Worm (Caenorhabditis elegans) whole organism, late embryonic: ENCODE data around the gene mct-3.

Experiments used
- C08G9.2 ChIP-seq: sonication (generic microtip); optimal IDR thresholded peaks from 2 replicates; lab custom pipeline; 2016; ENCODE audit warnings: mild to moderate bottlenecking, missing genetic modification characterization, moderate library complexity, missing compliant biosample characterization
- K09A11.1 ChIP-seq: sonication (generic microtip); optimal IDR thresholded peaks from 2 replicates; lab custom pipeline; 2017; ENCODE audit warnings: antibody characterized with exemption, mild to moderate bottlenecking, missing genetic modification characterization, missing compliant biosample characterization; ENCODE audit not compliant: insufficient read depth
- T23F11.4 ChIP-seq: fragments of 200-800 bp; sonication (Bioruptor generic); optimal IDR thresholded peaks from 2 replicates; lab custom pipeline; 2018; ENCODE audit warnings: mild to moderate bottlenecking, missing genetic modification characterization, missing compliant biosample characterization
- ahr-1 ChIP-seq: sonication (generic microtip); optimal IDR thresholded peaks from 2 replicates; lab custom pipeline; 2016; ENCODE audit warnings: missing genetic modification characterization, missing compliant biosample characterization
- ama-1 ChIP-seq: fragments of 150-350 bp; optimal IDR thresholded peaks from 2 replicates; lab custom pipeline; 2014
- ceh-18 ChIP-seq: sonication (generic microtip); optimal IDR thresholded peaks from 2 replicates; lab custom pipeline; 2016; ENCODE audit warnings: missing genetic modification characterization, missing compliant biosample characterization
- ceh-2 ChIP-seq: sonication (generic microtip); optimal IDR thresholded peaks from 2 replicates; lab custom pipeline; 2016; ENCODE audit warnings: missing genotype, missing genetic modification characterization, missing compliant biosample characterization
- ceh-22 ChIP-seq: sonication (generic microtip); optimal IDR thresholded peaks from 2 replicates; lab custom pipeline; 2017; ENCODE audit warnings: missing biosample characterization, missing genetic modification characterization
- ceh-24 ChIP-seq: sonication (generic microtip); optimal IDR thresholded peaks from 2 replicates; lab custom pipeline; 2016; ENCODE audit warnings: mild to moderate bottlenecking, missing genetic modification characterization, missing compliant biosample characterization
- ceh-45 ChIP-seq: fragments of 200-800 bp; sonication (Bioruptor generic); IDR thresholded peaks from 2 replicates; pipeline ENCODE4 v1.3.6; 2022; ENCODE audit warnings: missing genetic modification reagents, missing genetic modification characterization, missing compliant biosample characterization
- dve-1 ChIP-seq: sonication (generic microtip); optimal IDR thresholded peaks from 2 replicates; lab custom pipeline; 2017; ENCODE audit warnings: antibody characterized with exemption, mild to moderate bottlenecking, missing genetic modification characterization, missing compliant biosample characterization
- elt-2 ChIP-seq: sonication (generic microtip); optimal IDR thresholded peaks from 2 replicates; lab custom pipeline; 2016; ENCODE audit warnings: missing genetic modification reagents, missing genetic modification characterization, missing compliant biosample characterization
- ets-4 ChIP-seq: sonication (generic microtip); optimal IDR thresholded peaks from 2 replicates; lab custom pipeline; 2016; ENCODE audit warnings: missing genetic modification characterization, missing compliant biosample characterization
- eyg-1 ChIP-seq: sonication (generic microtip); optimal IDR thresholded peaks from 2 replicates; lab custom pipeline; 2016; ENCODE audit warnings: missing genotype, missing genetic modification characterization, missing compliant biosample characterization
- fax-1 ChIP-seq: sonication (generic microtip); optimal IDR thresholded peaks from 2 replicates; lab custom pipeline; 2016; ENCODE audit warnings: missing genotype, missing genetic modification characterization, missing compliant biosample characterization
- fkh-6 ChIP-seq: sonication (generic microtip); optimal IDR thresholded peaks from 2 replicates; lab custom pipeline; 2016; ENCODE audit warnings: missing genetic modification characterization, missing compliant biosample characterization
- gmeb-2 ChIP-seq: sonication (generic microtip); optimal IDR thresholded peaks from 2 replicates; lab custom pipeline; 2016; ENCODE audit warnings: missing genetic modification characterization, inconsistent platforms, missing compliant biosample characterization
- hlh-13 ChIP-seq: fragments of 200-800 bp; sonication (Bioruptor generic); optimal IDR thresholded peaks from 2 replicates; lab custom pipeline; 2018; ENCODE audit warnings: mild to moderate bottlenecking, missing genetic modification characterization, missing compliant biosample characterization
- hlh-15 ChIP-seq: sonication (generic microtip); optimal IDR thresholded peaks from 2 replicates; lab custom pipeline; 2016; ENCODE audit warnings: missing genetic modification characterization, missing compliant biosample characterization
- hlh-6 ChIP-seq: sonication (generic microtip); optimal IDR thresholded peaks from 2 replicates; lab custom pipeline; 2016; ENCODE audit warnings: missing genotype, missing genetic modification characterization, missing compliant biosample characterization
- hlh-8 ChIP-seq: sonication (generic microtip); optimal IDR thresholded peaks from 2 replicates; lab custom pipeline; 2016; ENCODE audit warnings: missing genotype, missing genetic modification characterization, missing compliant biosample characterization
- lin-11 ChIP-seq: fragments of 200-800 bp; sonication (Bioruptor generic); optimal IDR thresholded peaks from 2 replicates; lab custom pipeline; 2018; ENCODE audit warnings: mild to moderate bottlenecking, missing genetic modification characterization, missing compliant biosample characterization
- madf-2 ChIP-seq: sonication (generic microtip); optimal IDR thresholded peaks from 2 replicates; lab custom pipeline; 2017; ENCODE audit warnings: missing genetic modification characterization, missing compliant biosample characterization
- pag-3 ChIP-seq: sonication (generic microtip); optimal IDR thresholded peaks from 2 replicates; lab custom pipeline; 2016; ENCODE audit warnings: missing compliant biosample characterization, missing genetic modification characterization, borderline replicate concordance
- pax-1 ChIP-seq: fragments of 150-350 bp; optimal IDR thresholded peaks from 2 replicates; lab custom pipeline; 2014; ENCODE audit warnings: missing biosample characterization, missing genetic modification characterization
- pha-4 ChIP-seq: fragments of 150-350 bp; optimal IDR thresholded peaks from 2 replicates; lab custom pipeline; 2018; ENCODE audit warnings: missing biosample characterization, missing genetic modification reagents, missing genetic modification characterization
- pqm-1 ChIP-seq: sonication (generic microtip); optimal IDR thresholded peaks from 2 replicates; lab custom pipeline; 2016; ENCODE audit warnings: missing genetic modification characterization, missing compliant biosample characterization
- sdc-2 ChIP-seq: sonication (generic microtip); optimal IDR thresholded peaks from 2 replicates; lab custom pipeline; 2016; ENCODE audit warnings: missing genotype, missing genetic modification characterization, missing compliant biosample characterization
- sox-4 ChIP-seq: sonication (generic microtip); optimal IDR thresholded peaks from 2 replicates; lab custom pipeline; 2017; ENCODE audit warnings: mild to moderate bottlenecking, missing genetic modification characterization, inconsistent platforms, missing compliant biosample characterization
- syd-9 ChIP-seq: sonication (generic microtip); optimal IDR thresholded peaks from 2 replicates; lab custom pipeline; 2016; ENCODE audit warnings: mild to moderate bottlenecking, missing genetic modification characterization, moderate library complexity, missing compliant biosample characterization
- tbx-7 ChIP-seq: sonication (generic microtip); optimal IDR thresholded peaks from 2 replicates; lab custom pipeline; 2016; ENCODE audit warnings: missing genotype, missing genetic modification characterization, missing compliant biosample characterization
- ttx-3 ChIP-seq: sonication (generic microtip); optimal IDR thresholded peaks from 2 replicates; lab custom pipeline; 2016; ENCODE audit warnings: missing genetic modification reagents, missing genetic modification characterization, missing compliant biosample characterization
- unc-3 ChIP-seq, 2 experiments: fragments of 200-800 bp in 1 of 2; sonication (Bioruptor generic) in 1 of 2; sonication (generic microtip) in 1 of 2; conservative IDR thresholded peaks in 1 of 2; optimal IDR thresholded peaks in 1 of 2; 2 replicates each; pipeline versions ENCODE4 v1.3.6 to Lab custom; 2016 to 2022; ENCODE audit warnings: missing compliant biosample characterization in 2 of 2, missing genetic modification characterization in 2 of 2, missing genetic modification reagents in 1 of 2
- unc-42 ChIP-seq: sonication (generic microtip); optimal IDR thresholded peaks from 2 replicates; lab custom pipeline; 2016; ENCODE audit warnings: missing genotype, missing genetic modification characterization, missing compliant biosample characterization
- unc-55 ChIP-seq: sonication (generic microtip); optimal IDR thresholded peaks from 2 replicates; lab custom pipeline; 2017; ENCODE audit warnings: missing biosample characterization, missing genetic modification reagents, missing genetic modification characterization
- unc-86 ChIP-seq: sonication (generic microtip); optimal IDR thresholded peaks from 2 replicates; lab custom pipeline; 2016; ENCODE audit warnings: missing genetic modification characterization, missing compliant biosample characterization
- ztf-16 ChIP-seq: sonication (generic microtip); optimal IDR thresholded peaks from 2 replicates; lab custom pipeline; 2017; ENCODE audit warnings: missing genetic modification characterization, missing compliant biosample characterization

The mct-3 gene

DNA sequence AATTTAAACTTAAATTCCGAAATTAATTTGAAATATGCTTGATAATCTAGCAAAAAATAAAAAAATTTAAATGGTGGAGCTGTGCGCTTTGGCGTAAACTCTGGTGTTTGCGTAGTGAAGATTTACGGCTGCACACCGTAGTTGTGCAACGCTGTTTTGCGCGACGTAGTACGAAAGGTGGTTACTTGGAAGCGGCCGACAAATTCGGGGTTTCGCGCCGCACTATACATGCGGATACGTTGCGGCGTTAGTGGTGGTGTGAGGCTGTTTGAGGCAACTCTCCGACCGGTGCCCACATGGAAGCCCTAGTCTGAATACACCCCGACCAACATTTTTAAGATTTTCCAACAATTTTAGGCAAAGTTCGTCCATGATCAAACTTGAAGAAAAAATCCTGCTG is 19.3 kb upstream of the mct-3 start:
- TF ChIP-seq eyg-1, result no peak
- TF ChIP-seq syd-9 (tag; lab: Kevin White, UChicago), result no peak
- TF ChIP-seq fax-1 (tag; lab: Kevin White, UChicago), result no peak
- no peak for TF ChIP-seq unc-86
- no peak for TF ChIP-seq K09A11.1 (tag; lab: Kevin White, UChicago)
- no peak for TF ChIP-seq fkh-6 (tag; lab: Kevin White, UChicago)
- no peak for TF ChIP-seq unc-42 (tag; lab: Kevin White, UChicago)
- TF ChIP-seq elt-2 (tag; lab: Kevin White, UChicago), result no peak
- no peak for TF ChIP-seq hlh-6 (tag; lab: Kevin White, UChicago)
- TF ChIP-seq sox-4, result no peak
- no peak for TF ChIP-seq lin-11 (tag; lab: Kevin White, UChicago)
- no peak for TF ChIP-seq ets-4 (tag; lab: Kevin White, UChicago)
- TF ChIP-seq pag-3 (tag; lab: Kevin White, UChicago), result no peak
- TF ChIP-seq madf-2 (tag; lab: Kevin White, UChicago), result no peak
- no peak for TF ChIP-seq ceh-24
- TF ChIP-seq ceh-18 (tag; lab: Kevin White, UChicago), result no peak
- TF ChIP-seq T23F11.4 (GFP tag; lab: Kevin White, UChicago), result no peak

DNA sequence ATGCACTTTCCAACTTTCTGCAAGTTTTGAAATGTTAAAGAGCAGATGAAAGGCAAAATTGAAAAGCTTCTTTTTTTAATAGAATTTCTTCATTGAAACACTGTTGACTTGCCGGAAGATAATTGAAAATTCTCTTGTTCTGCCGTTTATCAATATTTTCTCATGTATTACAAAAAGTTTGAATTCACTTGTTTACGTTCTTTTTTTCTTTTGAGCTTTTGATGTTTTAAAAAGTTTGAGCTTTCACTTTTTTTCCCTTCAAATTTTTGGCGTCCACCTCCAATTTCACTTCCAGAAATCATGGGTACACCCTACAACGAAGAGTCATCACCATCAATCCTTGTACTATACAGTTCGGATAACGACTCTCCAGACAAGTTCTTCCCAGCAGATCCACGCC is 18.6 kb upstream of the mct-3 start, which contains the start of gene F19D8.2:
TSS of gene F19D8.2 (plus strand) at position 301 of the 400 bp plus-strand sequence.
- TF ChIP-seq sdc-2 (tag; lab: Kevin White, UChicago) (no peak), ceh-2 (no peak), pqm-1 (tag; lab: Kevin White, UChicago) (no peak), ama-1 (lab: Kevin White, UChicago) (no peak), eyg-1 (no peak)
- TF ChIP-seq, all 69 proteins: peak for 0

DNA sequence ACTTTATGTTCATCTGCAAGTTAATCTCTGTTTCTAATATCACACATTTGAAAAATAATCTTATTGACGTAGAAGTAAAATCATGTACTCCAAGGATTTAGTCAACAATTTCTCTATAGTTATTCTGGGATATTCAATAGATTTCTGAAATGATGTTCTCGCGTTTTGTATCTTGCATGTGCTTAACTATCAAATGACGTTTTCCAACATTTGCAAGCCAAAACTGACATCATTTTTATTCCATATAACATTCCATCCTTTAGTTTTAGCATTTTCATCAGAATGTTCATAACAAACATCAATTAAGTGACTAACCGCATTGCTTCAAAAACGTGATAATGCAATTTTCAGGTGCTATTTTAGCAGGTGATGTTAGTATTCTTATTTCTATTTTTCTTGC is 14.7 kb upstream of the mct-3 start:
- no peak for TF ChIP-seq hlh-8

DNA sequence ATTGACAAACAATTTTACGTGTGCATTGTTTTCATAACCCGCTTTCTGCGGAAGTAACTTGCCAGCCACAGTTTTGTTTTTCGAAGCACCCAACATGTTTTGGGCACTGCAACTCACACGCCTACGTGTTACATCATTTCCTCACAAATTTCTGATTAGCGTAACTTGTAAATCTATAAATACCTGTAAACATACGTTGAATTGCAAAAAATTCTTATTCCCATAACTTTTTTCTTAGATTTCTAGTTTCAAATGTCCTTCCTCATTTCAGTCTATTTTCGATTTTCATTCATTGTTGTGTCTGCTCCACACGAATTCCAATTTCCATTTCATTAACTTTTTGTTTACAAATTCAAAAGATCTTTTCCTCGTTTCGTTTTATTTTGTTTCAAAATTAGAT is 12.4 kb upstream of the mct-3 start:
- no peak for TF ChIP-seq ztf-16 (tag; lab: Kevin White, UChicago)
- no peak for TF ChIP-seq unc-42 (tag; lab: Kevin White, UChicago)
- no peak for TF ChIP-seq sox-4
- no peak for TF ChIP-seq syd-9 (tag; lab: Kevin White, UChicago)
- TF ChIP-seq gmeb-2, result no peak
- no peak for TF ChIP-seq unc-3 (GFP tag; conservative IDR thresholded peaks at IDR 0.05; lab: Robert Waterston, UW)
- TF ChIP-seq unc-3 (tag; optimal IDR thresholded peaks at IDR 0.05; lab: Kevin White, UChicago), result no peak
- no peak for TF ChIP-seq hlh-13 (GFP tag; lab: Kevin White, UChicago)
- no peak for TF ChIP-seq ahr-1 (tag; lab: Kevin White, UChicago)
- no peak for TF ChIP-seq ttx-3 (tag; lab: Kevin White, UChicago)
- no peak for TF ChIP-seq pha-4 (tag; lab: Kevin White, UChicago)
- no peak for TF ChIP-seq tbx-7
- TF ChIP-seq ceh-22 (tag; lab: Kevin White, UChicago), result no peak

DNA sequence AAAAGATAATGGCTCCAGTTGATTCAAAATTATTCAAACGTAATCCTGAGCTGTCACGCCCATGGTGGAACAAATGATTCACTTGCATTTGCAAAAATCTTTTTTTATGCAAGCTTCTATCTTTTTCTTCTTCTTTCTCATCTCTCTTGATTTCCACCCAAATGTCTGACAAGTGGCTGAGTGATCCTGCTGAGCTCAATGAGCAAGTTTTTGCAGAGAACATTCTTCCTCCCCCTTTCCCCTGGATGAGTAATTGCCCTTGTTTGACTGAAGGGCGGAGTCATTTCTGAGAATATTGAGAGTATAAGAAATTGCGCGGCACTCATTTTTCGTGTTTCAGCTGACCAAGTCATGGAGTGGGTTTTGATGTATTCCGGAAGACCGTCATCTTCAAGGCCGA is 11.4 kb upstream of the mct-3 start, which contains the start of gene M03B6.1:
TSS of gene M03B6.1 (plus strand) at position 334 of the 400 bp plus-strand sequence.
- TF ChIP-seq ceh-45 (GFP tag; lab: Robert Waterston, UW), result no peak
- no peak for TF ChIP-seq dve-1
- no peak for TF ChIP-seq fax-1 (tag; lab: Kevin White, UChicago)
- TF ChIP-seq C08G9.2 (tag; lab: Kevin White, UChicago), result no peak
- TF ChIP-seq unc-86, result no peak
- no peak for TF ChIP-seq unc-55 (GFP tag; lab: Kevin White, UChicago)
- no peak for TF ChIP-seq pax-1 (tag; lab: Kevin White, UChicago)
- TF ChIP-seq hlh-15 (tag; lab: Kevin White, UChicago), result no peak
- TF ChIP-seq, all 69 proteins: peak for 0
